Worm (Caenorhabditis elegans) whole organism, young adult: ENCODE measurements around the gene nspc-12.

Experiments used
- B0261.1 ChIP-seq: sonication (generic microtip); optimal IDR thresholded peaks from 2 replicates; lab custom pipeline; 2016; ENCODE audit warnings: mild to moderate bottlenecking, missing genetic modification characterization, moderate library complexity, missing compliant biosample characterization
- C06A6.2 ChIP-seq: fragments of 200-800 bp; sonication (Bioruptor generic); conservative IDR thresholded peaks from 2 replicates; pipeline ENCODE4 v1.3.6; 2022; ENCODE audit warnings: missing genetic modification characterization, missing compliant biosample characterization
- F52B5.7 ChIP-seq: sonication (generic microtip); optimal IDR thresholded peaks from 2 replicates; lab custom pipeline; 2016; ENCODE audit warnings: mild to moderate bottlenecking, missing genetic modification characterization, missing compliant biosample characterization
- him-1 ChIP-seq: sonication (generic microtip); optimal IDR thresholded peaks from 2 replicates; lab custom pipeline; 2016; ENCODE audit warnings: missing genotype, missing genetic modification reagents, missing genetic modification characterization, missing compliant biosample characterization
- lin-54 ChIP-seq: fragments of 200-800 bp; sonication (Bioruptor generic); optimal IDR thresholded peaks from 2 replicates; lab custom pipeline; 2018; ENCODE audit warnings: mild to moderate bottlenecking, missing genetic modification characterization, missing compliant biosample characterization
- unc-62 ChIP-seq: fragments of 150-350 bp; optimal IDR thresholded peaks from 2 replicates; lab custom pipeline; 2014; ENCODE audit warnings: missing biosample characterization, missing genetic modification reagents, missing genetic modification characterization

ce11 chrX:12313779-12314178 lies 42.7 kb downstream of the nspc-12 start:
- TF ChIP-seq him-1 (no peak), lin-54 (GFP tag; lab: Kevin White, UChicago) (no peak), unc-62 (GFP tag; lab: Kevin White, UChicago) (no peak), B0261.1 (tag; lab: Kevin White, UChicago) (no peak), C06A6.2 (GFP tag; lab: Robert Waterston, UW) (no peak), F52B5.7 (tag; lab: Kevin White, UChicago) (no peak)
